Worm (Caenorhabditis elegans) whole organism, late embryonic: ENCODE data around the gene ZC239.14.

Experiments used
- C08G9.2 ChIP-seq: sonication (generic microtip); optimal IDR thresholded peaks from 2 replicates; lab custom pipeline; 2016; ENCODE audit warnings: mild to moderate bottlenecking, missing genetic modification characterization, moderate library complexity, missing compliant biosample characterization
- K09A11.1 ChIP-seq: sonication (generic microtip); optimal IDR thresholded peaks from 2 replicates; lab custom pipeline; 2017; ENCODE audit warnings: antibody characterized with exemption, mild to moderate bottlenecking, missing genetic modification characterization, missing compliant biosample characterization; ENCODE audit not compliant: insufficient read depth
- Y22D7AL.16 ChIP-seq: sonication (generic microtip); optimal IDR thresholded peaks from 2 replicates; lab custom pipeline; 2016; ENCODE audit warnings: missing genetic modification characterization, missing compliant biosample characterization
- ceh-14 ChIP-seq: sonication (generic microtip); optimal IDR thresholded peaks from 2 replicates; lab custom pipeline; 2016; ENCODE audit warnings: missing genotype, missing genetic modification characterization, missing compliant biosample characterization
- dmd-4 ChIP-seq: sonication (generic microtip); optimal IDR thresholded peaks from 2 replicates; lab custom pipeline; 2016; ENCODE audit warnings: borderline replicate concordance, missing genetic modification characterization, missing compliant biosample characterization
- mec-3 ChIP-seq: sonication (generic microtip); optimal IDR thresholded peaks from 2 replicates; lab custom pipeline; 2016; ENCODE audit warnings: borderline replicate concordance, missing genetic modification characterization, missing compliant biosample characterization
- npax-4 ChIP-seq: sonication (generic microtip); optimal IDR thresholded peaks from 2 replicates; lab custom pipeline; 2016; ENCODE audit warnings: missing genetic modification characterization, missing compliant biosample characterization
- pat-9 ChIP-seq: fragments of 200-800 bp; sonication (Bioruptor generic); optimal IDR thresholded peaks from 2 replicates; lab custom pipeline; 2018; ENCODE audit warnings: mild to moderate bottlenecking, missing genetic modification characterization, moderate library complexity, missing compliant biosample characterization
- pha-4 ChIP-seq: fragments of 150-350 bp; optimal IDR thresholded peaks from 2 replicates; lab custom pipeline; 2018; ENCODE audit warnings: missing biosample characterization, missing genetic modification reagents, missing genetic modification characterization
- rnt-1 ChIP-seq: sonication (generic microtip); optimal IDR thresholded peaks from 2 replicates; lab custom pipeline; 2016; ENCODE audit warnings: missing genetic modification characterization, missing compliant biosample characterization
- unc-86 ChIP-seq: sonication (generic microtip); optimal IDR thresholded peaks from 2 replicates; lab custom pipeline; 2016; ENCODE audit warnings: missing genetic modification characterization, missing compliant biosample characterization

ce11 chrII:3172176-3172575 lies 49.7 kb downstream of the ZC239.14 start, which contains the start of gene Y27F2A.10:
- TF ChIP-seq K09A11.1 (tag; lab: Kevin White, UChicago): no peak
- TF ChIP-seq unc-86 (tag; lab: Kevin White, UChicago): no peak
- TF ChIP-seq Y22D7AL.16 (tag; lab: Kevin White, UChicago): no peak
- no peak for TF ChIP-seq ceh-14 (tag; lab: Kevin White, UChicago)
- no peak for TF ChIP-seq dmd-4 (tag; lab: Kevin White, UChicago)
- no peak for TF ChIP-seq pat-9 (tag; lab: Kevin White, UChicago)
- no peak for TF ChIP-seq npax-4
- no peak for TF ChIP-seq rnt-1 (tag; lab: Kevin White, UChicago)
- no peak for TF ChIP-seq pha-4
- no peak for TF ChIP-seq mec-3
- no peak for TF ChIP-seq C08G9.2
